Fruit fly (Drosophila melanogaster) whole organism, adult: ENCODE data around the gene Rbcn-3A.

Experiments
- CG14711 ChIP-seq: fragments of 200-800 bp; sonication (Bioruptor generic); optimal IDR thresholded peaks from 2 replicates; lab custom pipeline; 2018; ENCODE audit warnings: missing biosample characterization, mild to moderate bottlenecking, missing genetic modification characterization, moderate library complexity
- Clk ChIP-seq: fragments of 200-800 bp; sonication (Bioruptor generic); optimal IDR thresholded peaks from 2 replicates; lab custom pipeline; 2017; ENCODE audit warnings: missing biosample characterization, missing genetic modification characterization
- bab1 ChIP-seq: fragments of 200-800 bp; sonication (Bioruptor generic); optimal IDR thresholded peaks from 3 replicates; lab custom pipeline; 2019; ENCODE audit warnings: missing biosample characterization, mild to moderate bottlenecking, missing genetic modification characterization, moderate library complexity
- kay ChIP-seq: fragments of 200-800 bp; sonication (Bioruptor generic); peaks from one replicate; lab custom pipeline; 2016; ENCODE audit warnings: missing biosample characterization, missing genetic modification characterization, borderline replicate concordance
- ovo ChIP-seq: fragments of 200-800 bp; sonication (Bioruptor generic); optimal IDR thresholded peaks from 2 replicates; lab custom pipeline; 2016; ENCODE audit warnings: missing biosample characterization, missing genetic modification characterization
- pad ChIP-seq: fragments of 200-800 bp; sonication (Bioruptor generic); optimal IDR thresholded peaks from 3 replicates; lab custom pipeline; 2017; ENCODE audit warnings: missing biosample characterization, missing genetic modification characterization, mild to moderate bottlenecking, moderate library complexity, missing genetic modification reagents

DNA sequence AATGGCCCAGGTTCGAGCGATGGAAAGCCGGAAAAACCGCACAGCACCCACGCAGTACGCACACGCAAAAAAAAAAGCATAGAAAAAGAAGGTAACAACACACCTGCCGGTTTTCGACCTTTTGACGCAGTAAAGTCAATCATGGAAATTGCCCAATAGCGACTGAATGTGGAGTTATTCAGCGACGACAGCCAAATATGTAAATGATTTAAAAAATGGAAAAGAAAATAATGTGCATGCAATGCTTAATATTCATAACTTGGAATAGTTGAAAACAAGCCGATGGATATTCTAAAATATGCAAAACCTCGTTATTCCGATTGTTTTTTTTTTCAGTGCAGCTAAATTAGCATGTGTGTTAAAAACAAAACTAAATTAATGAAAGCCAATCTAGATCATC, 47.9 kb upstream of the Rbcn-3A start:
- TF ChIP-seq kay (GFP tag; lab: Kevin White, UChicago) (no peak), pad (GFP tag; lab: Kevin White, UChicago) (no peak), ovo (GFP tag; lab: Kevin White, UChicago) (no peak), bab1 (GFP tag; lab: Kevin White, UChicago) (no peak), CG14711 (tag; lab: Kevin White, UChicago) (no peak), Clk (GFP tag; lab: Kevin White, UChicago) (no peak)
